Fruit fly (Drosophila melanogaster): ENCODE results near the gene CG13473.

Gene CG13473

dm6 chr3L:14775711-14776660, 47.4 kb downstream of the CG13473 start, which contains the start of gene mop (continued):
- TF ChIP-seq CG8281 (tag; optimal IDR thresholded peaks at IDR 0.05) (no peak), Ets97D (GFP tag; optimal IDR thresholded peaks at IDR 0.05) (peak; percentile 44), sens (GFP tag) (peak; percentile 60), Poxn (GFP tag; IDR thresholded peaks at IDR 0.05) (no peak), CG17568 (GFP tag; optimal IDR thresholded peaks at IDR 0.05) (no peak), jigr1 (GFP tag; IDR thresholded peaks at IDR 0.05) (peak; percentile 56; the same call in 1 of the 3 replicates), Xbp1 (GFP tag; optimal IDR thresholded peaks at IDR 0.05) (peak; percentile 28), lbe (GFP tag; optimal IDR thresholded peaks at IDR 0.05) (no peak), ab (GFP tag; optimal IDR thresholded peaks at IDR 0.05) (no peak), hkb (optimal IDR thresholded peaks at IDR 0.05) (no peak), hkb (GFP tag; IDR thresholded peaks at IDR 0.05) (peak; percentile 62; the same call in 1 of the 2 replicates), ci (GFP tag; IDR thresholded peaks at IDR 0.05) (peak; percentile 56; the same call in 1 of the 3 replicates), CG12104 (GFP tag; optimal IDR thresholded peaks at IDR 0.05) (peak; percentile 59), ash1 (GFP tag; optimal IDR thresholded peaks at IDR 0.05) (no peak), Stat92E (GFP tag; optimal IDR thresholded peaks at IDR 0.05) (peak in 1 of 3 experiments; percentile 62), H2.0 (GFP tag; IDR thresholded peaks at IDR 0.05) (peak; percentile 56), CG3995 (GFP tag; optimal IDR thresholded peaks at IDR 0.05) (peak; percentile 13), dmrt99B (tag; optimal IDR thresholded peaks at IDR 0.05) (no peak), CG4617 (GFP tag; optimal IDR thresholded peaks at IDR 0.05; ENCODE audit: borderline replicate concordance) (peak; percentile 55), CG16863 (GFP tag; optimal IDR thresholded peaks at IDR 0.05) (peak; percentile 97), fd3F (GFP tag; optimal IDR thresholded peaks at IDR 0.05) (peak; percentile 8), CG12391 (tag; optimal IDR thresholded peaks at IDR 0.05) (peak; percentile 60), CG17361 (GFP tag; IDR thresholded peaks at IDR 0.05) (no peak; the same call in 2 of the 3 replicates), CG12219 (GFP tag; optimal IDR thresholded peaks at IDR 0.05) (no peak), Sox100B (GFP tag; optimal IDR thresholded peaks at IDR 0.05) (no peak), Six4 (GFP tag; optimal IDR thresholded peaks at IDR 0.05) (peak; percentile 9), Adf1 (GFP tag; IDR thresholded peaks at IDR 0.05) (0 out of 2 replicates have a peak, but pooled peaks have one; percentile 18), Meics (GFP tag; optimal IDR thresholded peaks at IDR 0.05) (peak; percentile 96), CG9609 (GFP tag; optimal IDR thresholded peaks at IDR 0.05) (peak; percentile 12), ase (GFP tag; IDR thresholded peaks at IDR 0.05) (peak; percentile 34; the same call in 1 of the 3 replicates), CG9437 (GFP tag; optimal IDR thresholded peaks at IDR 0.05) (peak; percentile 6), jumu (GFP tag; optimal IDR thresholded peaks at IDR 0.05) (peak; percentile 24), Hsf (GFP tag; optimal IDR thresholded peaks at IDR 0.05) (peak; percentile 1), CG14667 (GFP tag; IDR thresholded peaks at IDR 0.05) (peak; percentile 36; the same call in 1 of the 2 replicates), insv (GFP tag; optimal IDR thresholded peaks at IDR 0.05) (peak; percentile 92 to 98), CG7271 (tag; optimal IDR thresholded peaks at IDR 0.05) (no peak), pita (GFP tag; optimal IDR thresholded peaks at IDR 0.05) (no peak), grau (tag; optimal IDR thresholded peaks at IDR 0.05) (peak; percentile 12), CG4820 (GFP tag; optimal IDR thresholded peaks at IDR 0.05) (peak; percentile 16), zf30C (GFP tag; optimal IDR thresholded peaks at IDR 0.05) (no peak), CG9727 (GFP tag; optimal IDR thresholded peaks at IDR 0.05) (peak; percentile 12), row (GFP tag; IDR thresholded peaks at IDR 0.05) (peak; percentile 89), Dbx (GFP tag; IDR thresholded peaks at IDR 0.05) (peak; percentile 70; the same call in 2 of the 3 replicates), NK7.1 (GFP tag; optimal IDR thresholded peaks at IDR 0.05) (peak; percentile 17), scrt (GFP tag; optimal IDR thresholded peaks at IDR 0.05) (peak; percentile 24), jing (GFP tag; optimal IDR thresholded peaks at IDR 0.05) (no peak), Trl (optimal IDR thresholded peaks at IDR 0.05) (peak; percentile 57 to 59), Trl (GFP tag; optimal IDR thresholded peaks at IDR 0.05) (no peak), CG12155 (GFP tag; optimal IDR thresholded peaks at IDR 0.05) (peak; percentile 44)
